Worm (Caenorhabditis elegans) whole organism, mixed stage, embryonic: ENCODE results near the gene C29F4.3.

Source experiments
- ceh-43 ChIP-seq: fragments of 200-800 bp; sonication (Bioruptor generic); optimal IDR thresholded peaks from 2 replicates; lab custom pipeline; 2018; ENCODE audit warnings: mild to moderate bottlenecking, missing genetic modification characterization, moderate library complexity, missing compliant biosample characterization
- ces-1 ChIP-seq: fragments of 150-350 bp; optimal IDR thresholded peaks from 2 replicates; lab custom pipeline; 2014; ENCODE audit warnings: missing biosample characterization, missing genetic modification reagents, missing genetic modification characterization
- lsy-2 ChIP-seq: fragments of 150-350 bp; optimal IDR thresholded peaks from 2 replicates; lab custom pipeline; 2014; ENCODE audit warnings: missing biosample characterization, missing genetic modification characterization
- mab-5 ChIP-seq: fragments of 150-350 bp; optimal IDR thresholded peaks from 2 replicates; lab custom pipeline; 2014; ENCODE audit warnings: missing biosample characterization, missing genetic modification characterization
- mep-1 ChIP-seq: fragments of 150-350 bp; optimal IDR thresholded peaks from 2 replicates; lab custom pipeline; 2017; ENCODE audit warnings: missing biosample characterization, missing genetic modification reagents, missing genetic modification characterization, inconsistent platforms
- nhr-28 ChIP-seq: fragments of 150-350 bp; optimal IDR thresholded peaks from 2 replicates; lab custom pipeline; 2014; ENCODE audit warnings: missing biosample characterization, missing genetic modification characterization
- ztf-11 ChIP-seq: fragments of 150-350 bp; optimal IDR thresholded peaks from 2 replicates; lab custom pipeline; 2014; ENCODE audit warnings: missing biosample characterization, missing genetic modification characterization

- TF ChIP-seq ces-1 = no peak
- no peak for TF ChIP-seq mep-1 (tag; lab: Kevin White, UChicago)
- no peak for TF ChIP-seq ceh-43 (GFP tag; lab: Kevin White, UChicago)
- no peak for TF ChIP-seq ztf-11 (tag; lab: Kevin White, UChicago)
- no peak for TF ChIP-seq mab-5 (tag; lab: Kevin White, UChicago)
- no peak for TF ChIP-seq lsy-2 (tag; lab: Kevin White, UChicago)
- TF ChIP-seq nhr-28 = no peak
These were observed 39.8 kb downstream of the C29F4.3 start, which contains the start of gene nuaf-3 for ce11 chrIV:11183991-11184390.
